ENCODE assay signal across 5 worm cellular contexts in the genomic region with DNA sequence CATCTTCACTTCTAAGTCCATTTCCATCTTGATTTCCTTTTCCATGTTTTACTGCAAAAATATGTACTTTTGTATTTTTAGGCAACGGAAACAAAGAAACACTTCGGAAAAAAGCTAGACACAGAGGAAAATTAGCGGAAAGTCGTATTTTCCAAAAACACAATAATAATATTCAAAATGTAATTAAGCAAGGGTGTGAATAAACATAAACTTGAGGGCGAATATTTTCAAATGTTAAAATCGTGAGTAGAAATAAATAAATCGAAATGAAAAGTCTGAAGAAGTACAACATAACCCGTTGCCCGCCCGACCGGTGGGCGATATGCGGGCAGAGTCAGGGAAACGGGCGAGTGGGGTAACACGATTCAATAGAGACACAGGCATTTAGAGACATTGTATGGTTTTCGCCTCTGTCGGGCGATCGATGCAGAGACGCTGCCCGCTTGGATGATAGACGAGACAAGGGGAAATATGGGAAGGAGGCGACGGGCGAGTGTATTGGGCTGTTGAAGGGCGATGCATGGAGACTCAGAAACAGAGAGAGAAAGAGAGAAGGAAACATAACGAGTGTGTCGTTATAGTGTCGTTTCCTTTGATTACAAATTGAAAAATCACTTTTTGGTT.
TF ChIP-seq lines count a peak whose summit lies in the region.

A gene (minus strand): TSS at position 51 of the 624 bp plus-strand sequence.

TF ChIP-seq in whole organism, L1 larva, 84 proteins besides CTCF, POLR2A, EP300 and RAD21:
- TF ChIP-seq ceh-82 (tag; optimal IDR thresholded peaks at IDR 0.05; lab: Kevin White, UChicago) = peak in 1 of 3 experiments; percentile 28
- TF ChIP-seq snu-23 (GFP tag; optimal IDR thresholded peaks at IDR 0.05; lab: Kevin White, UChicago) = peak; percentile 46
- TF ChIP-seq ceh-8 (GFP tag; optimal IDR thresholded peaks at IDR 0.05; lab: Kevin White, UChicago) = no peak
- peak in 1 of 2 experiments; percentile 3 for TF ChIP-seq efl-1 (optimal IDR thresholded peaks at IDR 0.05; lab: Kevin White, UChicago)
- TF ChIP-seq efl-1 (GFP tag; optimal IDR thresholded peaks at IDR 0.05 in 1 of 2; lab: Kevin White, UChicago) = no peak
- no peak for TF ChIP-seq pax-3 (tag; optimal IDR thresholded peaks at IDR 0.05; lab: Kevin White, UChicago)
- peak in 2 of 3 experiments; percentile 22 to 40 for TF ChIP-seq dpl-1 (GFP tag; optimal IDR thresholded peaks at IDR 0.05; lab: Kevin White, UChicago)
- peak in 1 of 2 experiments; percentile 28 for TF ChIP-seq lin-35 (GFP tag; optimal IDR thresholded peaks at IDR 0.05; lab: Kevin White, UChicago)
- peak; percentile 34 for TF ChIP-seq rnt-1 (tag; optimal IDR thresholded peaks at IDR 0.05; lab: Kevin White, UChicago)
- TF ChIP-seq mep-1 (tag; optimal IDR thresholded peaks at IDR 0.05; lab: Kevin White, UChicago) = peak; percentile 49
- TF ChIP-seq grh-1 (GFP tag; IDR thresholded peaks at IDR 0.05; lab: Robert Waterston, UW) = no peak
- TF ChIP-seq unc-30 (tag; optimal IDR thresholded peaks at IDR 0.05; lab: Kevin White, UChicago) = no peak
- TF ChIP-seq lin-14 (GFP tag; optimal IDR thresholded peaks at IDR 0.05; lab: Kevin White, UChicago) = peak; percentile 55
- no peak for TF ChIP-seq aly-2 (tag; optimal IDR thresholded peaks at IDR 0.05; lab: Kevin White, UChicago)
- peak in 1 of 2 experiments; percentile 14 for TF ChIP-seq lsy-2 (tag; optimal IDR thresholded peaks at IDR 0.05; lab: Kevin White, UChicago)
- TF ChIP-seq blmp-1 (tag; optimal IDR thresholded peaks at IDR 0.05; lab: Kevin White, UChicago) = peak; percentile 0
TF ChIP-seq in whole organism, L1 larva: peak in this region for 10.

TF ChIP-seq in whole organism, L3 larva, 47 proteins besides CTCF, POLR2A, EP300 and RAD21 (continues in another document):
- TF ChIP-seq tbx-2 (tag; optimal IDR thresholded peaks at IDR 0.05; lab: Kevin White, UChicago) (no peak), ceh-82 (tag; optimal IDR thresholded peaks at IDR 0.05; lab: Kevin White, UChicago) (no peak), nhr-12 (tag; optimal IDR thresholded peaks at IDR 0.05; lab: Kevin White, UChicago) (no peak), nfya-1 (tag; optimal IDR thresholded peaks at IDR 0.05; lab: Kevin White, UChicago; ENCODE audit: insufficient read depth) (peak; percentile 52), daf-12 (tag; optimal IDR thresholded peaks at IDR 0.05; lab: Kevin White, UChicago) (no peak), sea-2 (GFP tag; optimal IDR thresholded peaks at IDR 0.05; lab: Kevin White, UChicago) (no peak), hmg-11 (tag; optimal IDR thresholded peaks at IDR 0.05; lab: Kevin White, UChicago) (no peak), eor-1 (tag; optimal IDR thresholded peaks at IDR 0.05; lab: Kevin White, UChicago) (no peak), ztf-4 (tag; optimal IDR thresholded peaks at IDR 0.05; lab: Kevin White, UChicago) (no peak), fos-1 (tag; optimal IDR thresholded peaks at IDR 0.05; lab: Kevin White, UChicago) (no peak), unc-62 (GFP tag; optimal IDR thresholded peaks at IDR 0.05; lab: Kevin White, UChicago) (no peak), nhr-237 (tag; optimal IDR thresholded peaks at IDR 0.05; lab: Kevin White, UChicago) (no peak), nhr-11 (tag; optimal IDR thresholded peaks at IDR 0.05; lab: Kevin White, UChicago) (no peak), pha-4 (tag; optimal IDR thresholded peaks at IDR 0.05; lab: Kevin White, UChicago) (peak; percentile 29), snpc-4 (tag; optimal IDR thresholded peaks at IDR 0.05; lab: Kevin White, UChicago) (no peak), aly-2 (tag; optimal IDR thresholded peaks at IDR 0.05; lab: Kevin White, UChicago) (no peak), ZK546.5 (tag; optimal IDR thresholded peaks at IDR 0.05; lab: Kevin White, UChicago) (no peak), elt-1 (tag; optimal IDR thresholded peaks at IDR 0.05; lab: Kevin White, UChicago) (no peak)

TF ChIP-seq in whole organism, early embryonic, 17 proteins besides CTCF, POLR2A, EP300 and RAD21:
- peak; percentile 9 for TF ChIP-seq ceh-36 (tag; optimal IDR thresholded peaks at IDR 0.05; lab: Kevin White, UChicago)
- TF ChIP-seq tra-4 (tag; optimal IDR thresholded peaks at IDR 0.05; lab: Kevin White, UChicago) = no peak
- TF ChIP-seq hmg-4 (GFP tag; optimal IDR thresholded peaks at IDR 0.05; lab: Kevin White, UChicago) = no peak
- peak; percentile 65 for TF ChIP-seq F13C5.2 (tag; optimal IDR thresholded peaks at IDR 0.05; lab: Kevin White, UChicago)
- no peak for TF ChIP-seq B0310.2 (tag; optimal IDR thresholded peaks at IDR 0.05; lab: Kevin White, UChicago)
- TF ChIP-seq hnd-1 (tag; optimal IDR thresholded peaks at IDR 0.05; lab: Kevin White, UChicago) = no peak
- no peak for TF ChIP-seq tbx-11 (GFP tag; IDR thresholded peaks at IDR 0.05; lab: Robert Waterston, UW)
- no peak for TF ChIP-seq tbx-37 (GFP tag; conservative IDR thresholded peaks at IDR 0.05; lab: Robert Waterston, UW)
- TF ChIP-seq ama-1 (optimal IDR thresholded peaks at IDR 0.05; lab: Kevin White, UChicago) = no peak
- peak; percentile 22 for TF ChIP-seq ets-7 (tag; optimal IDR thresholded peaks at IDR 0.05; lab: Kevin White, UChicago)
- no peak for TF ChIP-seq sea-1 (GFP tag; conservative IDR thresholded peaks at IDR 0.05; lab: Robert Waterston, UW)
- TF ChIP-seq scrt-1 (GFP tag; IDR thresholded peaks at IDR 0.05; lab: Robert Waterston, UW) = no peak
- TF ChIP-seq hmbx-1 (tag; optimal IDR thresholded peaks at IDR 0.05; lab: Kevin White, UChicago) = no peak
- peak; percentile 38 for TF ChIP-seq aly-1 (tag; optimal IDR thresholded peaks at IDR 0.05; lab: Kevin White, UChicago)

TF ChIP-seq in whole organism, midembryonic, 9 proteins besides CTCF, POLR2A, EP300 and RAD21:
- no peak for TF ChIP-seq med-1 (GFP tag; optimal IDR thresholded peaks at IDR 0.05; lab: Kevin White, UChicago; ENCODE audit: insufficient read depth)
- TF ChIP-seq T22C8.4 (GFP tag; IDR thresholded peaks at IDR 0.05; lab: Robert Waterston, UW) = 0 out of 2 replicates have a peak, but pooled peaks have one; percentile 43
- TF ChIP-seq flt-1 (GFP tag; IDR thresholded peaks at IDR 0.05; lab: Robert Waterston, UW) = peak; percentile 64; the same call in 1 of the 2 replicates
- peak; percentile 69 for TF ChIP-seq cog-1 (tag; optimal IDR thresholded peaks at IDR 0.05; lab: Kevin White, UChicago)

TF ChIP-seq in whole organism, young adult, 124 proteins besides CTCF, POLR2A, EP300 and RAD21:
- TF ChIP-seq lin-40 (tag; optimal IDR thresholded peaks at IDR 0.05; lab: Kevin White, UChicago) (no peak), zim-3 (tag; optimal IDR thresholded peaks at IDR 0.05; lab: Kevin White, UChicago) (no peak), ceh-91 (GFP tag; IDR thresholded peaks at IDR 0.05; lab: Robert Waterston, UW) (no peak), ztf-25 (GFP tag; IDR thresholded peaks at IDR 0.05; lab: Robert Waterston, UW) (0 out of 2 replicates have a peak, but pooled peaks have one; percentile 11), K12H6.12 (tag; optimal IDR thresholded peaks at IDR 0.05; lab: Kevin White, UChicago) (peak; percentile 18)
